Fruit fly (Drosophila melanogaster) Kc167 (cell line): ENCODE measurements around the gene CG15022.

Experiments used
- Myc ChIP-seq: fragments of >200 bp; optimal IDR thresholded peaks from 2 replicates; lab custom pipeline; 2017; ENCODE audit warnings: missing external identifiers
- Sin3A ChIP-seq: fragments of >200 bp; optimal IDR thresholded peaks from 2 replicates; lab custom pipeline; 2018; ENCODE audit warnings: missing external identifiers
- h ChIP-seq: fragments of >200 bp; optimal IDR thresholded peaks from 3 replicates; lab custom pipeline; 2018; ENCODE audit warnings: missing external identifiers
- insv ChIP-seq: fragments of >200 bp; optimal IDR thresholded peaks from 3 replicates; lab custom pipeline; 2018; ENCODE audit warnings: missing external identifiers
- psq ChIP-seq: fragments of >200 bp; optimal IDR thresholded peaks from 2 replicates; lab custom pipeline; 2017; ENCODE audit warnings: missing external identifiers
- ttk ChIP-seq: sonication (Bioruptor generic); optimal IDR thresholded peaks from 2 replicates; lab custom pipeline; 2017; ENCODE audit warnings: missing external identifiers

DNA sequence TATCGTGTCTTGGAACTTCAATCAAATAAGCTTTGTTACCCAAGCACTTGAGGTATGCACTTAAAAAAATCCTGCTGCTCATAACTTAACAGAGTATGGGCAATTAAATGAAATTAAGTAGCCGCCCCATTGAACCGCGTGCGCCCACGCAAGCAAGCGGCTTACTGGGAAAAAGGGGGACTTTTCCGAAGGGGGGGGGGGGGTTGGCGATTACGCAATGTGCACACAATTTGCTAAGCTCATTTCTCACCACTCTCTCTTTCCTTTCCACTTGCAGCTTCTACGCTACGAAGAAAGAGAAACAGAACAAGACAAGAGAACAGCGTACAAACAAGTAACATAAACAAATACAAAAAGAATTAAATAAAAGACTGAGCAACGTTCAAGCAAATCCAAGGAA lies 42.6 kb downstream of the CG15022 start:
- TF ChIP-seq psq (no peak), h (lab: Kevin White, UChicago) (no peak), ttk (lab: Kevin White, UChicago) (no peak), insv (lab: Kevin White, UChicago) (no peak), Myc (no peak), Sin3A (lab: Kevin White, UChicago) (no peak)
